Fruit fly (Drosophila melanogaster) whole organism, prepupa: ENCODE measurements around the gene alpha-Est6.

Experiments used
- Blimp-1 ChIP-seq: fragments of 200-800 bp; sonication (Bioruptor generic); optimal IDR thresholded peaks from 3 replicates; lab custom pipeline; 2017; ENCODE audit warnings: missing biosample characterization, missing genetic modification characterization, mild to moderate bottlenecking, moderate library complexity, missing genetic modification reagents
- CG16779 ChIP-seq: fragments of 200-800 bp; sonication (Bioruptor generic); optimal IDR thresholded peaks from 3 replicates; lab custom pipeline; 2017; ENCODE audit warnings: missing biosample characterization, mild to moderate bottlenecking, missing genetic modification characterization
- CG6854 ChIP-seq: fragments of 200-800 bp; sonication (Bioruptor generic); optimal IDR thresholded peaks from 2 replicates; lab custom pipeline; 2017; ENCODE audit warnings: missing biosample characterization, mild to moderate bottlenecking, missing genetic modification characterization
- Ets96B ChIP-seq: fragments of 200-800 bp; optimal IDR thresholded peaks from 2 replicates; lab custom pipeline; 2019; ENCODE audit warnings: missing biosample characterization, mild to moderate bottlenecking, missing genetic modification characterization, moderate library complexity
- Sox102F ChIP-seq: fragments of 200-800 bp; sonication (Bioruptor generic); optimal IDR thresholded peaks from 2 replicates; lab custom pipeline; 2016; ENCODE audit warnings: missing biosample characterization, mild to moderate bottlenecking, missing genetic modification characterization
- acj6 ChIP-seq: fragments of 200-800 bp; sonication (Bioruptor generic); optimal IDR thresholded peaks from 3 replicates; lab custom pipeline; 2016; ENCODE audit warnings: missing biosample characterization, missing genetic modification characterization
- dac ChIP-seq: fragments of 200-800 bp; sonication (Bioruptor generic); optimal IDR thresholded peaks from 2 replicates; lab custom pipeline; 2017; ENCODE audit warnings: missing biosample characterization, mild to moderate bottlenecking, missing genetic modification characterization
- dsx ChIP-seq: fragments of 200-800 bp; optimal IDR thresholded peaks from 3 replicates; lab custom pipeline; 2019; ENCODE audit warnings: missing biosample characterization, mild to moderate bottlenecking, missing genetic modification characterization, moderate library complexity; ENCODE audit not compliant: poor library complexity, severe bottlenecking
- fd85E ChIP-seq: fragments of 200-800 bp; sonication (Bioruptor generic); optimal IDR thresholded peaks from 3 replicates; lab custom pipeline; 2016; ENCODE audit warnings: missing biosample characterization, missing genetic modification characterization
- vri ChIP-seq: fragments of 200-800 bp; sonication (Bioruptor generic); optimal IDR thresholded peaks from 3 replicates; lab custom pipeline; 2016; ENCODE audit warnings: missing biosample characterization, mild to moderate bottlenecking, missing genetic modification characterization

- TF ChIP-seq fd85E (GFP tag; lab: Kevin White, UChicago) (no peak), Sox102F (GFP tag; lab: Kevin White, UChicago) (no peak), acj6 (GFP tag; lab: Kevin White, UChicago) (no peak), CG16779 (tag; lab: Kevin White, UChicago) (no peak), vri (GFP tag; lab: Kevin White, UChicago) (no peak), dsx (GFP tag; lab: Kevin White, UChicago) (no peak), dac (GFP tag; lab: Kevin White, UChicago) (no peak), CG6854 (no peak), Blimp-1 (GFP tag; lab: Kevin White, UChicago) (no peak), Ets96B (tag; lab: Kevin White, UChicago) (no peak)
Measured at dm6 chr3R:7475708-7476107, 52.9 kb downstream of the alpha-Est6 start.
